Worm (Caenorhabditis elegans): ENCODE data around the gene K05F1.14.
A peak's percentile ranks its signal among the peaks of the same experiment; 100 is the strongest.

The K05F1.14 gene

DNA sequence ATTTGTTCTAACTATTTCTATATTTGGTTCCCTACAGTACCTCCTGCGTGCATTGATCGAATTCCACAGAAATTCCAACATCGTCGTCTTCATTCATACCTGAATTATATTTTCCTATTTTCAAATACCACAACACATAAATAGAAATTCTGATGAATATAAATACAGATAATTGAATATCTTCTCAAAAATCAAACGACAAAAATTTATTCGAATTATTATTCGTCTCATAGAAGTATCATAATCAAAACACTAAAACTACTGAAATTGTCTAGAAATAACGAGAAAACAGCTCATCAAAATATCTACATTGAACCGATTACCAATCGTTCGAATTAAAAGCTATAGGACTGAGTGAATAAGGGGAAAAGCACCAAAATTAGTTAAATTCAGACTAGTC lies 40.7 kb upstream of the K05F1.14 start, which contains the start of gene gtap-1:
Gene gtap-1, minus strand, starts transcription at position 101 of the 400 bp plus-strand sequence.
- TF ChIP-seq skn-1 (tag; optimal IDR thresholded peaks at IDR 0.05): no peak
- TF ChIP-seq ceh-88 (GFP tag; IDR thresholded peaks at IDR 0.05): no peak
- TF ChIP-seq nhr-28 (tag; optimal IDR thresholded peaks at IDR 0.05): no peak
- TF ChIP-seq snu-23 (GFP tag; optimal IDR thresholded peaks at IDR 0.05): no peak
- no peak for TF ChIP-seq unc-30 (tag; optimal IDR thresholded peaks at IDR 0.05)
- no peak for TF ChIP-seq nhr-237 (tag; optimal IDR thresholded peaks at IDR 0.05)
- TF ChIP-seq ces-1 (GFP tag; optimal IDR thresholded peaks at IDR 0.05): no peak
- no peak for TF ChIP-seq elt-2 (tag; optimal IDR thresholded peaks at IDR 0.05)
- no peak for TF ChIP-seq C04F5.9 (tag; optimal IDR thresholded peaks at IDR 0.05)
- no peak for TF ChIP-seq vab-15 (tag; optimal IDR thresholded peaks at IDR 0.05)
- TF ChIP-seq fkh-10 (GFP tag; optimal IDR thresholded peaks at IDR 0.05): no peak
- no peak for TF ChIP-seq mep-1 (tag; optimal IDR thresholded peaks at IDR 0.05)
- TF ChIP-seq unc-98 (GFP tag; IDR thresholded peaks at IDR 0.05): no peak
- TF ChIP-seq nhr-47 (tag; optimal IDR thresholded peaks at IDR 0.05): no peak
- no peak for TF ChIP-seq dsc-1 (tag; optimal IDR thresholded peaks at IDR 0.05)
- TF ChIP-seq nhr-71 (tag; optimal IDR thresholded peaks at IDR 0.05): no peak
- TF ChIP-seq lin-13 (GFP tag; optimal IDR thresholded peaks at IDR 0.05): no peak

DNA sequence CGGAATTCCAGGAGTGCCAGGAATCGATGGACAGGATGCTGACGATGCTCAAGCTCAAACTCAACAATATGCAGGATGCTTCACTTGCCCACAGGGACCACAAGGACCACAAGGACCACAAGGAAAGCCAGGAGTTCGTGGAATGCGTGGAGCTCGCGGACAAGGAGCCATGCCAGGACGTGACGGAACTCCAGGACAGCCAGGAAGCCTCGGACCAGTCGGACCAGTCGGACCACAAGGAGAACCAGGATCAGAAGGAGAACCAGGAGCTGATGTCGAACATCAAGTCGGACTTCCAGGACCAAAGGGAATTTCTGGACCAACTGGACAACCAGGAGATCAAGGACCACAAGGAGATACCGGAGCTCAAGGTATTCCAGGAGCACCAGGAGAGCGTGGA lies 39.0 kb upstream of the K05F1.14 start:
- no peak for TF ChIP-seq irx-1 (tag; optimal IDR thresholded peaks at IDR 0.05)
- no peak for TF ChIP-seq skn-1 (tag; optimal IDR thresholded peaks at IDR 0.05)
- no peak for TF ChIP-seq unc-30 (tag; optimal IDR thresholded peaks at IDR 0.05)
- no peak for TF ChIP-seq jun-1 (tag; optimal IDR thresholded peaks at IDR 0.05)
- no peak for TF ChIP-seq fkh-10 (GFP tag; optimal IDR thresholded peaks at IDR 0.05)
- no peak for TF ChIP-seq hlh-17 (GFP tag; optimal IDR thresholded peaks at IDR 0.05; ENCODE audit: borderline replicate concordance)
- no peak for TF ChIP-seq unc-62 (GFP tag; optimal IDR thresholded peaks at IDR 0.05)
- no peak for TF ChIP-seq C16A3.4 (tag; optimal IDR thresholded peaks at IDR 0.05)
- no peak for TF ChIP-seq aly-2 (tag; optimal IDR thresholded peaks at IDR 0.05)
- no peak for TF ChIP-seq fos-1 (tag; optimal IDR thresholded peaks at IDR 0.05)
- no peak for TF ChIP-seq nhr-71 (tag; optimal IDR thresholded peaks at IDR 0.05)
- no peak for TF ChIP-seq mab-9 (GFP tag; IDR thresholded peaks at IDR 0.05)
- no peak for TF ChIP-seq ztf-11 (tag; optimal IDR thresholded peaks at IDR 0.05)
- TF ChIP-seq nhr-90 (tag; optimal IDR thresholded peaks at IDR 0.05; ENCODE audit: poor library complexity): no peak
- TF ChIP-seq mdl-1 (tag; optimal IDR thresholded peaks at IDR 0.05): no peak
- no peak for TF ChIP-seq Y116A8C.19 (tag; optimal IDR thresholded peaks at IDR 0.05; ENCODE audit: borderline replicate concordance)
- TF ChIP-seq ama-1 (optimal IDR thresholded peaks at IDR 0.05): no peak
- TF ChIP-seq sup-37 (GFP tag; optimal IDR thresholded peaks at IDR 0.05): no peak
- no peak for TF ChIP-seq F16B12.6 (tag; optimal IDR thresholded peaks at IDR 0.05)
- TF ChIP-seq egl-27 (tag; optimal IDR thresholded peaks at IDR 0.05): no peak

DNA sequence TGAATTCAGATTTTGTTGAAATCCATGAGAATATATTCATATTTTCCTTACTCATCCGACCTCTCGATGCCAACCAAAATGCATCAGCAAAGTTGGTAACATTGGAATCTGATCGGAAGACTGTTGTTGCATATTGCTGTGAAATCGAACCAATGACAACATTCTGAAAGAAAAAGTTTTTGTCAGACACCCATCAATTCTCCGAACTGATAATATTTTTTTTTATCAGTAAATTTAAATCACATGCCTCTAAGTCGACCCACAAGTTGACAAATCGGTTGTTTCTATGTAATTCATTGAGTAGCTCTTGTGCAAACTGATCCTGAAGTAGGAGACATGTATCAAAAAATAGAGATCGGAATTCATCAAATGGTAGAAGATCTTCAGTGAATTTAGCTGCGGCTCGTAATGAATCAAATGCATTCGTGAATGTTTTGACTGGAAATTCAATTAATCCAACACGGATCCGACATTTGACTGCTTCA lies 37.6 kb upstream of the K05F1.14 start, which contains the start of gene col-74:
Gene col-74, plus strand, starts transcription at position 435 of the 485 bp plus-strand sequence.
- TF ChIP-seq efl-1 (optimal IDR thresholded peaks at IDR 0.05): no peak
- no peak for TF ChIP-seq efl-1 (GFP tag; optimal IDR thresholded peaks at IDR 0.05 in 1 of 2)
- TF ChIP-seq nhr-71 (tag; optimal IDR thresholded peaks at IDR 0.05): no peak
- TF ChIP-seq F16B12.6 (tag; optimal IDR thresholded peaks at IDR 0.05): no peak
- TF ChIP-seq tlp-1 (tag; optimal IDR thresholded peaks at IDR 0.05): no peak
- TF ChIP-seq elt-2 (tag; optimal IDR thresholded peaks at IDR 0.05): peak; percentile 55
- TF ChIP-seq grh-1 (GFP tag; IDR thresholded peaks at IDR 0.05): no peak
- no peak for TF ChIP-seq sptf-1 (tag; optimal IDR thresholded peaks at IDR 0.05)

DNA sequence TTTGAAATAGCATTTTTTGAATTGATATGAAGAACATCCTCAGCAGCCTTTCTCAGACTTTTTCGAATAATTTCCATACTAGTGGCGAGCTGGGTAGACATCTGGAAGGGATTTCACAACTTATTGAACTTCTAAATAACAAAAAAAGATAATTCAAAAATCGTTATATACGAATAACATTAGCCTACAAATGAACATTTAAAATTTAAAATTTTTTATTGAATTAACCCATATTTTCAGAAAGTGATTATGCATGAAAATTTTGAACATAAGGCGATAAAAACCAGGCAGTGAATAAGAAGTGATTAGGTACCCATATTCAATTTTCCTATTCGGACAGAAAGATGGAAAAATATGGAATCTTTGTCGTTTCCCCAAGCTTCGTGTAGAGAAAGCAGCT lies 36.1 kb upstream of the K05F1.14 start, which contains the start of gene ZK1248.11:
Gene ZK1248.11, minus strand, starts transcription at position 101 of the 400 bp plus-strand sequence.
- TF ChIP-seq egl-27 (tag; optimal IDR thresholded peaks at IDR 0.05) (no peak), dpl-1 (GFP tag; optimal IDR thresholded peaks at IDR 0.05) (no peak), sptf-1 (tag; optimal IDR thresholded peaks at IDR 0.05) (no peak), egl-13 (tag; optimal IDR thresholded peaks at IDR 0.05) (no peak), skn-1 (tag; optimal IDR thresholded peaks at IDR 0.05) (no peak), mep-1 (tag; optimal IDR thresholded peaks at IDR 0.05) (no peak), nhr-90 (tag; optimal IDR thresholded peaks at IDR 0.05; ENCODE audit: poor library complexity) (no peak), isw-1 (GFP tag; IDR thresholded peaks at IDR 0.05) (no peak), pqm-1 (tag; optimal IDR thresholded peaks at IDR 0.05) (no peak), elt-2 (tag; optimal IDR thresholded peaks at IDR 0.05) (no peak), lin-14 (GFP tag; optimal IDR thresholded peaks at IDR 0.05) (no peak)

Data from whole organism, L1 larva.